Worm (Caenorhabditis elegans): ENCODE results near the gene his-24.
"Not testable (repeated sequence)": the region's sequence is repeated elsewhere in the genome, so short reads cannot be mapped to it uniquely, and the experiment has no call there.

his-24 gene

DNA sequence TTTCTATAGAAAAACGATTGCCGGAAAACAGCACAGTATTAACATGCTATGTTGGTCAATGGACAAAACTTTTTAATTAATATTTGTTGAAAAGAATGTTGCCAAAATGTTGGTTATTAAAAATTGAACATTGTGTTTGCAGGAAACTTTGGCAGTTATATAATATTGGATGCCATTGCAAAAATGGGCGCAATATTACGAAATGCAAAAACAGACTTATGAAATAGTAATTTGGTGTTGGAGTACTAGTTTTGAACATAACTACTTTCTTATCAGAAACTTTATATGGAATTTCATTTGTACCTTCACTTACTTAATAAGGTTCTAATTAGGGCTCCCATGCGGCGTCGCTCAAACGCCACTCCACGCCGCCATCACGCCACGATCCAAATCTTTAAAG lies 20.5 kb downstream of the his-24 start:
- no peak for TF ChIP-seq tab-1 (GFP tag; IDR thresholded peaks at IDR 0.05)
- no peak for TF ChIP-seq ztf-29 (GFP tag; IDR thresholded peaks at IDR 0.05)
- TF ChIP-seq cog-1 (tag; optimal IDR thresholded peaks at IDR 0.05), result no peak
- TF ChIP-seq T22C8.4 (GFP tag; IDR thresholded peaks at IDR 0.05), result no peak
- no peak for TF ChIP-seq ztf-23 (GFP tag; IDR thresholded peaks at IDR 0.05)
- no peak for TF ChIP-seq flt-1 (GFP tag; IDR thresholded peaks at IDR 0.05)
- TF ChIP-seq ref-1 (GFP tag; conservative IDR thresholded peaks at IDR 0.05), result no peak

DNA sequence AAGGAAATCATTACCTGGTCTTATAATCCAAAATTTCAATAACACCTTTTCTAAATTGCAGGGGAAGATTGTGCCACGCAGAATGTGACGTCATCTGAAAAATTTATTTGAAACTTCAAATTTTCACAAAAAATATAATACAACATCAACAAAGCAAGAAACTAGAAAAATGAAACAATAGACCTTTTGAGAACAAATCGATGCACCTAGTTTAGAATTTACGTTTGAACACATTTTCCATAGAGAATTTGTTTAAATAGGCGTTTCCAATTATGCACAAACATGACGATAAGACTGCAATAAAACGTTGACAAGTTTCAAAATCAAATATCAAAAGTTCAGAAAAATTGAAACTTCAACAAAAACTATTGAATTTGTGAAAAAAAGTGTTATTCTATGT lies 22.9 kb downstream of the his-24 start, which contains the start of gene fbxa-141:
TSS of gene fbxa-141 (minus strand) at position 101 of the 400 bp plus-strand sequence.
- TF ChIP-seq klf-2 (GFP tag; conservative IDR thresholded peaks at IDR 0.05), result no peak
- TF ChIP-seq med-1 (GFP tag; optimal IDR thresholded peaks at IDR 0.05; ENCODE audit: insufficient read depth), result no peak
- TF ChIP-seq tab-1 (GFP tag; IDR thresholded peaks at IDR 0.05), result no peak
- TF ChIP-seq ref-1 (GFP tag; conservative IDR thresholded peaks at IDR 0.05), result no peak
- TF ChIP-seq ztf-23 (GFP tag; IDR thresholded peaks at IDR 0.05), result no peak
- TF ChIP-seq cog-1 (tag; optimal IDR thresholded peaks at IDR 0.05), result no peak
- TF ChIP-seq T22C8.4 (GFP tag; IDR thresholded peaks at IDR 0.05), result no peak
- TF ChIP-seq ztf-29 (GFP tag; IDR thresholded peaks at IDR 0.05), result no peak
- TF ChIP-seq flt-1 (GFP tag; IDR thresholded peaks at IDR 0.05), result no peak

DNA sequence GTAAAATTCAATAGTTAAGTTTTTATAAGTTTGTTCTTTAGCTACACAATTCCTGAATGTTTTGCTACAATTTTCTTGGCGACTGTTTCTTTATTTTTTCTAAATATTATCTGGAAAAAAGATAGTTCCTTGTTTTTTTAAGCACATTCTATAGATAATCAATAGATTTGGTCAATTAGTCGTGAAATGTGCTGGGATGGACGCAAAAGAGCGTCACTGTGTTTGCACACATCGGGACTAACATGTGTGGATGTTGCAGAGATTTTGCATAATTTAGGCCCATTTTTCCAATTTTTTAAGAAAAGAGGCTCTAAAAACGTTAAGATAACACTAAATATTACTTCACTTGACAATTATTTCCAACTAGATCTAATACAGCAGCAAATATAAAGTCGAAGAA lies 23.6 kb downstream of the his-24 start:
- TF ChIP-seq tab-1 (GFP tag; IDR thresholded peaks at IDR 0.05), result no peak
- no peak for TF ChIP-seq med-1 (GFP tag; optimal IDR thresholded peaks at IDR 0.05; ENCODE audit: insufficient read depth)
- TF ChIP-seq T22C8.4 (GFP tag; IDR thresholded peaks at IDR 0.05), result peak; percentile 54; the same call in 1 of the 2 replicates

DNA sequence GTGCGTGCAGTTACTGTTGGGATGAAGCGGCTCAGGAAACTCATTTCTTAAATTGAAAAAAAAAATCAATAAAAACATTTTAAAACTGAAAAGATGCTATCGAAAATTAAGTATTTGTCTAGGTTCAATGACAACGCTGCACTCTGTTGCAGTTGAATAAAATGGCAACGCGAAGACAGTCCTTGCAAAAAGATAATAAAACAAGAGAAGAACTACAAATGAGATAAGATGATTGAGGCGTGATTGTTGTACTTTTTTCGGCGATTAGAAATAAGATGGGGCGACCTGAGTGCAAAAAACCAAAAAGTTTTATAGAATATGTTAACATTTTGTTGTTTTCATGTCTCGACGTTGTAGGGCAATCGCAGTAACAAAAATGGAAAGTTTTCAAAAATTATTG lies 25.1 kb downstream of the his-24 start, which contains the start of gene gcsh-1:
TSS of gene gcsh-1 (minus strand) at position 46 of the 400 bp plus-strand sequence.
- no peak for TF ChIP-seq ref-1 (GFP tag; conservative IDR thresholded peaks at IDR 0.05)
- no peak for TF ChIP-seq ztf-29 (GFP tag; IDR thresholded peaks at IDR 0.05)
- TF ChIP-seq tab-1 (GFP tag; IDR thresholded peaks at IDR 0.05), result no peak
- no peak for TF ChIP-seq T22C8.4 (GFP tag; IDR thresholded peaks at IDR 0.05)
- no peak for TF ChIP-seq klf-2 (GFP tag; conservative IDR thresholded peaks at IDR 0.05)
- TF ChIP-seq flt-1 (GFP tag; IDR thresholded peaks at IDR 0.05), result no peak
- TF ChIP-seq med-1 (GFP tag; optimal IDR thresholded peaks at IDR 0.05; ENCODE audit: insufficient read depth), result no peak
- TF ChIP-seq cog-1 (tag; optimal IDR thresholded peaks at IDR 0.05), result no peak
- TF ChIP-seq ztf-23 (GFP tag; IDR thresholded peaks at IDR 0.05), result no peak

DNA sequence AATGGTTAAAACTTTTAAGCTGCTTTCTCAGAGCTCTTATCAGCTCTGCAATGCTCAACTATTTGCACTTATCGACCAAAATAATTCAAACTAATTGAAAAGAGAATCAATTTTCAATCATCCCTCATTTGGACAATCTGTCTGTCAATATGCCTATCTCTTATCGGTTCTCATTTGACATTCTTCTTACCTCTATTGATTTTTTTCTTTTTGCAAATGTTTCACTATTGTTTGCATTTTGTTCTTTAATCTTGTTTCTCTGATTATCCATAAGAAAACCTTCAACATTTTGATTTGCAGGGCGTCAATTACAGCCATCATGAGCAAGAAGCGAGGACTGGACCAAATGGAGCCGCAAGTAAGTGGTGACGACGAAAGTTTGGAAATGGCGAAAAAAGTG lies 26.7 kb downstream of the his-24 start, which contains the start of gene D1025.10:
TSS of gene D1025.10 (plus strand) at position 301 of the 400 bp plus-strand sequence.
- TF ChIP-seq T22C8.4 (GFP tag; IDR thresholded peaks at IDR 0.05), result no peak
- TF ChIP-seq klf-2 (GFP tag; conservative IDR thresholded peaks at IDR 0.05), result no peak

DNA sequence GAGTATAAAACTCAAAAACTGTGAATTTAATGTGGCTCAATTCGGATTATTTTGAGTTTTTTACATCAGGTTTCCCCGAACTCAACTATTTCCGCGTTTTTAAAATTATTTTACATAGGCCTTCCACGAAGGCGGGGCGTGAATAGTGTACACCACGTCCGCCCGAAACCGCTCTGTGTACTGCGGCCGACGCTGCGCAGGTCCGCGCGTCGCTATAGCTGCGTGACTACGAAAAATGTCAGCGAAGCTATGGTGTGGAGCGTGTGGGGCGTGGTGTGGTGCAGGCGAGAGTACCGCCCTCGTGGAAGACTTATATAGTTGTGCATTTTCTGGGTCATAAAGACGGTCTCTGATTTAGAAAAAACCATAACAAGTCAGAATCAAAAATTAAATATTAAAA lies 27.9 kb downstream of the his-24 start:
- no peak for TF ChIP-seq ztf-23 (GFP tag; IDR thresholded peaks at IDR 0.05)
- TF ChIP-seq klf-2 (GFP tag; conservative IDR thresholded peaks at IDR 0.05), result no peak
- no peak for TF ChIP-seq flt-1 (GFP tag; IDR thresholded peaks at IDR 0.05)
- no peak for TF ChIP-seq ztf-29 (GFP tag; IDR thresholded peaks at IDR 0.05)
- no peak for TF ChIP-seq cog-1 (tag; optimal IDR thresholded peaks at IDR 0.05)

DNA sequence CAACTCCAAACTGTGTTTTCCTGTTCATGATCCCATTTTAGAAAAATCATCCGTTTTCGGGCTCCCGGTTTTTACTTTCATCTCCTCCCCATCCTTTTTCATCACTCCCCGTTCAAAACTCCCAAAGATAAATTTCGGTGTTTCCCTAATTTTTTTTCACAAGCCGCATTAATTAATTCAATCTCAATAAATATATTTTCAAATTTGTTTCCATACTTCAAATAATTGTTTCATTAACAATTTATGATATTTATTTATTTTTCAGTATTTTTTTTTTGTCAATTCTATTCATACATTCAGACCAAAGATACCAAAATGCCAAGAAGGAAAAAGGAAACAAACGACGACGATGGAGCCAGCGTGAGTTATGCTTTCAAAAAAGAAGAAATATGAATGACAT lies 30.6 kb downstream of the his-24 start, which contains the start of gene D1025.1:
TSS of gene D1025.1 (plus strand) at position 301 of the 400 bp plus-strand sequence.
- TF ChIP-seq cog-1 (tag; optimal IDR thresholded peaks at IDR 0.05), result no peak
- TF ChIP-seq tab-1 (GFP tag; IDR thresholded peaks at IDR 0.05), result no peak
- no peak for TF ChIP-seq ztf-23 (GFP tag; IDR thresholded peaks at IDR 0.05)
- no peak for TF ChIP-seq med-1 (GFP tag; optimal IDR thresholded peaks at IDR 0.05; ENCODE audit: insufficient read depth)
- TF ChIP-seq ref-1 (GFP tag; conservative IDR thresholded peaks at IDR 0.05), result no peak
- no peak for TF ChIP-seq T22C8.4 (GFP tag; IDR thresholded peaks at IDR 0.05)
- no peak for TF ChIP-seq ztf-29 (GFP tag; IDR thresholded peaks at IDR 0.05)
- TF ChIP-seq flt-1 (GFP tag; IDR thresholded peaks at IDR 0.05), result no peak
- no peak for TF ChIP-seq klf-2 (GFP tag; conservative IDR thresholded peaks at IDR 0.05)

DNA sequence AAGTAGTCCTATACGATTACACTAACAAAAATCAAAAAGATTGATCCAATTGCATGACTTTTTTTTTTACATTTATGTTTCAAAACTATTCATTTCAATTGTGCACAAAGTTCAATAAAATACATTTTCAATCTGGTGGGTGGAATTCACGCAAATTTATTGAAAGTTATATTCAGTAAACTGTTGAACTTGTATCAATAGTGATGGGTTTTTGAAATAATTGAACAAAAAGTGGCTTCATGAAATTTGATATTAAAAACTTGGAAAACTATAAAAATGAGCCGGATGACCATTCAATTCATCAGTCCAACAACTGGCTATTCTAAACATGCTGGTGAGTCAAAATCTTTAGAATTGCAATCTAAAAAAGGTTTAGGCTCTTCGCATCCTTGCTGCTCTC lies 33.4 kb downstream of the his-24 start, which contains the start of gene nspc-16:
TSS of gene nspc-16 (plus strand) at position 301 of the 400 bp plus-strand sequence.
- no peak for TF ChIP-seq T22C8.4 (GFP tag; IDR thresholded peaks at IDR 0.05)
- TF ChIP-seq klf-2 (GFP tag; conservative IDR thresholded peaks at IDR 0.05), result no peak
- TF ChIP-seq cog-1 (tag; optimal IDR thresholded peaks at IDR 0.05), result no peak
- TF ChIP-seq tab-1 (GFP tag; IDR thresholded peaks at IDR 0.05), result no peak
- TF ChIP-seq ref-1 (GFP tag; conservative IDR thresholded peaks at IDR 0.05), result no peak

DNA sequence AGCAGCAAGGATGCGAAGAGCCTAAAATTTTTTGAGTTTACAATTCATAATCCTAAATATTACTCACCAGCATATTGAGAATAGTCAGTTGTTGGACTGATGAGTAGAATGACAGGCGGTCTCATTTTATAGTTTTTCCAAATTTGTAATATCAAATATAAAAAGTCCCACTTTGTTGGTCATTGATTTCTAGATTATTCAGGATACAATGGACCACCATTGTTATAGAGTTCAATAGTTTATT lies 35.1 kb downstream of the his-24 start, which contains the start of gene nspc-17:
TSS of gene nspc-17 (minus strand) at position 101 of the 244 bp plus-strand sequence.
- not testable (repeated sequence) for TF ChIP-seq ztf-23 (GFP tag; IDR thresholded peaks at IDR 0.05); T22C8.4 (GFP tag; IDR thresholded peaks at IDR 0.05); ref-1 (GFP tag; conservative IDR thresholded peaks at IDR 0.05)

DNA sequence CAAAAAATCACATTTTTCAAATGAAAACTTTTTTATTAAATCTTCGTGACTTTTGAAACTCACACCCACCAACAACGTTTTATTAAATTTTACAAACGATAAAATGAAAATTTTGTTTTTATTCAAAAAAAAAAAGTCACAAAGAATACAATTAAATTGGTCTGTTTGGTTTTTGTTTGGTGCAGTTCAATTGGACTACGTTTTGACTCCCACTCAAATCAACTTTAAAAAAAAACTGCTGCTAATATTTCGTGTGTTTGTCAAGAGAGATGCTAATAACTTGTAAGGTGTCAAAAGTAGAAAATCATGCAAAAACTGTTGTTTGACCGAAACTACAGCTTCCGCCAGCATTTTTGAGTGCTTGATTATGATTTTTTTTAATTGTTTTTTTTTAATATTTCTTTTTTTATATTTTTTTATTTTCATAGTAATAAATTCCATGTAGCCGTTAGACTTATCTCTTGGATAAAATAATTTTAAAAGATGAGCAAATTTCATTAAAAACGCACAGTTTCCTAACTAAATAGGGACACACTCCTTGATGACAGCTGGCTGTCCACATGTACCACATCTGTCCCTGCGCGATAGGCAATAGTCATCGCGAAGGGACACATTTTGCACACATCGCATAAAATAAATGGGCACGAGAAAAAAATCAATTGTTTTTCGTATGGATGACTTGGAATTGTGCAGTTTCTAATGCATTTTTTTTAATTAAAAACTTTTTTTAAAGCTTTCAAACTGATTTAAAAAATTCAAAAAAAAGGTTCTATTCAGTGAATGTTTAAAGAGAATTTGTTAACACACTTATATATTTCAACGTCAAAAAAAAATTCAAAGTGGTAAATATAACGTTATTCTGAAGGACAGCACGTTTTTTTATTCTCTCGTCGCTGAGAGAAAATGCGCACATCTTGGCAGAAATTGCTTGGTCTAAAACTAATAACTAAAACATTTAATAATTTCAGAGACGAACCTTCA lies 35.7 kb downstream of the his-24 start:
- peak; percentile 99 for TF ChIP-seq T22C8.4 (GFP tag; IDR thresholded peaks at IDR 0.05)
- peak; percentile 89 for TF ChIP-seq flt-1 (GFP tag; IDR thresholded peaks at IDR 0.05)
- peak; percentile 89 for TF ChIP-seq ztf-23 (GFP tag; IDR thresholded peaks at IDR 0.05)
- TF ChIP-seq klf-2 (GFP tag; conservative IDR thresholded peaks at IDR 0.05), result peak; percentile 55; the same call in 1 of the 2 replicates
- peak; percentile 46 for TF ChIP-seq med-1 (GFP tag; optimal IDR thresholded peaks at IDR 0.05; ENCODE audit: insufficient read depth)
- peak; percentile 99 for TF ChIP-seq cog-1 (tag; optimal IDR thresholded peaks at IDR 0.05)
- TF ChIP-seq ref-1 (GFP tag; conservative IDR thresholded peaks at IDR 0.05), result no peak
- TF ChIP-seq tab-1 (GFP tag; IDR thresholded peaks at IDR 0.05), result no peak; the same call in 1 of the 2 replicates
- peak; percentile 75 for TF ChIP-seq ztf-29 (GFP tag; IDR thresholded peaks at IDR 0.05)

All from whole organism, midembryonic.